Fruit fly (Drosophila melanogaster): ENCODE results near the gene CG4009.
"Not testable (repeated sequence)": the region's sequence is repeated elsewhere in the genome, so short reads cannot be mapped to it uniquely, and the experiment has no call there.

The CG4009 gene

dm6 chr3R:16991781-16992180 lies 44.1 kb downstream of the CG4009 start, which contains the start of gene EMC2B (continued):
- no peak for TF ChIP-seq CG7368 (GFP tag; optimal IDR thresholded peaks at IDR 0.05)
- TF ChIP-seq Met (GFP tag; optimal IDR thresholded peaks at IDR 0.05) = no peak
- peak; percentile 57 for TF ChIP-seq Eip75B (GFP tag; optimal IDR thresholded peaks at IDR 0.05)
- TF ChIP-seq vri (GFP tag; optimal IDR thresholded peaks at IDR 0.05) = no peak
- TF ChIP-seq Gug (GFP tag; IDR thresholded peaks at IDR 0.05) = no peak
- peak; percentile 20 for TF ChIP-seq svp (GFP tag)
- no peak for TF ChIP-seq CG10669 (GFP tag; optimal IDR thresholded peaks at IDR 0.05)
- TF ChIP-seq Smox (GFP tag; optimal IDR thresholded peaks at IDR 0.05) = no peak
- no peak for TF ChIP-seq Lpt (GFP tag; optimal IDR thresholded peaks at IDR 0.05)
- peak; percentile 57 for TF ChIP-seq Hr4 (GFP tag; optimal IDR thresholded peaks at IDR 0.05)
- TF ChIP-seq CG6792 (GFP tag; optimal IDR thresholded peaks at IDR 0.05) = peak; percentile 4
- TF ChIP-seq achi (GFP tag; optimal IDR thresholded peaks at IDR 0.05) = peak; percentile 24
- TF ChIP-seq fkh (GFP tag; optimal IDR thresholded peaks at IDR 0.05) = no peak
- peak; percentile 15 for TF ChIP-seq CG11902 (GFP tag; optimal IDR thresholded peaks at IDR 0.05)
- TF ChIP-seq OdsH (GFP tag; optimal IDR thresholded peaks at IDR 0.05) = no peak
- no peak for TF ChIP-seq CG34406 (GFP tag; optimal IDR thresholded peaks at IDR 0.05)
- no peak for TF ChIP-seq CG6808 (GFP tag; optimal IDR thresholded peaks at IDR 0.05)
- no peak for TF ChIP-seq eg (GFP tag; IDR thresholded peaks at IDR 0.05)
- no peak for TF ChIP-seq Sox15 (GFP tag; optimal IDR thresholded peaks at IDR 0.05)
- TF ChIP-seq CG8119 (GFP tag; IDR thresholded peaks at IDR 0.05) = no peak
- no peak for TF ChIP-seq CG4318 (GFP tag; optimal IDR thresholded peaks at IDR 0.05)
- TF ChIP-seq Hr39 (GFP tag; optimal IDR thresholded peaks at IDR 0.05) = peak; percentile 60
- no peak for TF ChIP-seq CG11294 (GFP tag; IDR thresholded peaks at IDR 0.05)

- TF ChIP-seq eg (GFP tag; IDR thresholded peaks at IDR 0.05); Eip78C (GFP tag); spab (GFP tag; optimal IDR thresholded peaks at IDR 0.05): not testable (repeated sequence)
Observed at dm6 chr3R:16988514-16988913, 47.3 kb downstream of the CG4009 start, which contains the start of gene MESK4. Gene MESK4 (plus strand): TSS chr3R:16988814.

DNA sequence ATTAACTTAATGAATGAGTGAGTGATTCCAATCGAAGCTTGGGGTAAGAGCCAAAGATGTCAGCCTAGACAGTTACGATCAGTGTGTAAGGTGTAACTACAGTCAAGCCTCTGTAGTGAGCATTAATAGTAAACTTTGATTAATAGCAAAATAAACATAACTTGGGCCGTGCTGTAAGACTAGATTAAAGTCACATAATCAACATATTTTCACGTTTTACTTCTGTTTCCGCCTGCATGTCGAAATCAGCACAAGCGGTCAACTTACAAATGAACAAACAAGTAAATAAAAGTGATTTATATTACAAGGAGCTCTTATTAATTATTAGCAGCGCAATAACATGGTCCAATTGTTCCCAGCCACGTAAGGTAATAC lies 47.9 kb downstream of the CG4009 start:
- TF ChIP-seq Hr4 (GFP tag; optimal IDR thresholded peaks at IDR 0.05) (peak; percentile 56), dac (GFP tag; optimal IDR thresholded peaks at IDR 0.05) (peak; percentile 23), CG6276 (GFP tag; optimal IDR thresholded peaks at IDR 0.05) (peak; percentile 9), OdsH (GFP tag; optimal IDR thresholded peaks at IDR 0.05) (peak; percentile 28), Eip78C (GFP tag) (peak; percentile 32), esn (GFP tag; optimal IDR thresholded peaks at IDR 0.05) (no peak), CG4318 (GFP tag; optimal IDR thresholded peaks at IDR 0.05) (no peak), CG32006 (GFP tag; optimal IDR thresholded peaks at IDR 0.05) (peak; percentile 50), CG1621 (tag; optimal IDR thresholded peaks at IDR 0.05) (no peak), CG10669 (GFP tag; optimal IDR thresholded peaks at IDR 0.05) (peak; percentile 4)

DNA sequence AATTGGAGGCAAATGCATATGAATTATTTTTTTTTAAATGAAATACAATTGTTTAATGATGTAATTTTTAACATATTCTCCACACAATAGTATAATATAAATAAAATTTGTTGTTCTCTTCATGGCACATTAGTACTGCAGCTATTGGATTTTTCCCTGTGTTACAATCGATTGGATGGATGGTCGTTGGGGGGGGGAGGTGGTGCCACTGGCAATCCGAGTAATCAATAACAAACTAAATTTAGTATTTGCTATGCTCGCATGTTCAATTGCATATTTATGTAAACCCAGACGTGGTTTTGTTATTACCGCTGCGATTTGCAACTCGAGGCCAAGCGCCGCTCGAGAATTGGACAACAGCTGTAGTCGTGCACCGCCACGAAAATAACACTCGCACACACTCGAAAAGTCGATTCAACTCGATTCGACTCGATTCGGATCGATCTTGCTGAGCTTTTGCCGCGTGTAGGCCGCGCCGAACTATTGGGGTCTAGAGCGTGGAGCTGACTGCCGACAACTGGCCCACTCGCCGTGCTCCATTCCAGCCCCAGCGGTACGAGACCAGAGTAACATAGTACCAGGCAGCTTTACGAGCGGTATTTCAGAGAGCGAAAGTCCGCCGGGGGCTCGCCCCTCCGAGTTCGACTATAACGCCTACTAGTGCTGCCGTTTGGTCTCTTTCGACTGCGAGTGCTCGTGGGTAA lies 48.5 kb downstream of the CG4009 start, which contains the start of gene CG18622:
Gene CG18622, minus strand, starts transcription at position 513 of the 704 bp plus-strand sequence.
- TF ChIP-seq CG32006 (GFP tag; optimal IDR thresholded peaks at IDR 0.05) (peak; percentile 43), svp (GFP tag) (no peak), CG7368 (GFP tag; optimal IDR thresholded peaks at IDR 0.05) (no peak), CG10631 (GFP tag; optimal IDR thresholded peaks at IDR 0.05) (no peak), Ets21C (GFP tag; optimal IDR thresholded peaks at IDR 0.05) (no peak), CG8119 (GFP tag; IDR thresholded peaks at IDR 0.05) (peak; percentile 13; the same call in 1 of the 3 replicates), fkh (GFP tag; optimal IDR thresholded peaks at IDR 0.05) (no peak), CG11902 (GFP tag; optimal IDR thresholded peaks at IDR 0.05) (no peak), Hr38 (GFP tag; optimal IDR thresholded peaks at IDR 0.05) (no peak), OdsH (GFP tag; optimal IDR thresholded peaks at IDR 0.05) (no peak), CG6854 (GFP tag; optimal IDR thresholded peaks at IDR 0.05) (no peak), CG31627 (GFP tag; optimal IDR thresholded peaks at IDR 0.05) (no peak), dac (GFP tag; optimal IDR thresholded peaks at IDR 0.05) (no peak), CG6276 (GFP tag; optimal IDR thresholded peaks at IDR 0.05) (peak; percentile 48), Eip75B (GFP tag; optimal IDR thresholded peaks at IDR 0.05) (no peak), CG3032 (tag; optimal IDR thresholded peaks at IDR 0.05) (no peak), CG16779 (tag; optimal IDR thresholded peaks at IDR 0.05) (peak; percentile 4), achi (GFP tag; optimal IDR thresholded peaks at IDR 0.05) (no peak)
